Worm (Caenorhabditis elegans) whole organism, late embryonic: ENCODE measurements around the gene tmc-2.
A peak's percentile ranks its signal among the peaks of the same experiment; 100 is the strongest.

Experiments
- C08G9.2 ChIP-seq: sonication (generic microtip); optimal IDR thresholded peaks from 2 replicates; lab custom pipeline; 2016; ENCODE audit warnings: mild to moderate bottlenecking, missing genetic modification characterization, moderate library complexity, missing compliant biosample characterization
- F13H6.1 ChIP-seq: sonication (generic microtip); optimal IDR thresholded peaks from 2 replicates; lab custom pipeline; 2016; ENCODE audit warnings: missing genetic modification characterization, missing compliant biosample characterization
- Y22D7AL.16 ChIP-seq: sonication (generic microtip); optimal IDR thresholded peaks from 2 replicates; lab custom pipeline; 2016; ENCODE audit warnings: missing genetic modification characterization, missing compliant biosample characterization
- ama-1 ChIP-seq: fragments of 150-350 bp; optimal IDR thresholded peaks from 2 replicates; lab custom pipeline; 2014
- ceh-14 ChIP-seq: sonication (generic microtip); optimal IDR thresholded peaks from 2 replicates; lab custom pipeline; 2016; ENCODE audit warnings: missing genotype, missing genetic modification characterization, missing compliant biosample characterization
- ceh-18 ChIP-seq: sonication (generic microtip); optimal IDR thresholded peaks from 2 replicates; lab custom pipeline; 2016; ENCODE audit warnings: missing genetic modification characterization, missing compliant biosample characterization
- ceh-19 ChIP-seq: fragments of 200-800 bp; sonication (Bioruptor generic); optimal IDR thresholded peaks from 2 replicates; lab custom pipeline; 2018; ENCODE audit warnings: mild to moderate bottlenecking, missing genetic modification characterization, missing compliant biosample characterization
- ceh-2 ChIP-seq: sonication (generic microtip); optimal IDR thresholded peaks from 2 replicates; lab custom pipeline; 2016; ENCODE audit warnings: missing genotype, missing genetic modification characterization, missing compliant biosample characterization
- elt-2 ChIP-seq: sonication (generic microtip); optimal IDR thresholded peaks from 2 replicates; lab custom pipeline; 2016; ENCODE audit warnings: missing genetic modification reagents, missing genetic modification characterization, missing compliant biosample characterization
- elt-4 ChIP-seq: sonication (generic microtip); optimal IDR thresholded peaks from 2 replicates; lab custom pipeline; 2016; ENCODE audit warnings: missing genetic modification characterization, missing compliant biosample characterization
- ets-4 ChIP-seq: sonication (generic microtip); optimal IDR thresholded peaks from 2 replicates; lab custom pipeline; 2016; ENCODE audit warnings: missing genetic modification characterization, missing compliant biosample characterization
- eyg-1 ChIP-seq: sonication (generic microtip); optimal IDR thresholded peaks from 2 replicates; lab custom pipeline; 2016; ENCODE audit warnings: missing genotype, missing genetic modification characterization, missing compliant biosample characterization
- fax-1 ChIP-seq: sonication (generic microtip); optimal IDR thresholded peaks from 2 replicates; lab custom pipeline; 2016; ENCODE audit warnings: missing genotype, missing genetic modification characterization, missing compliant biosample characterization
- fkh-10 ChIP-seq: fragments of 150-350 bp; optimal IDR thresholded peaks from 2 replicates; lab custom pipeline; 2014; ENCODE audit warnings: missing biosample characterization, missing genetic modification reagents, missing genetic modification characterization
- hlh-13 ChIP-seq: fragments of 200-800 bp; sonication (Bioruptor generic); optimal IDR thresholded peaks from 2 replicates; lab custom pipeline; 2018; ENCODE audit warnings: mild to moderate bottlenecking, missing genetic modification characterization, missing compliant biosample characterization
- hlh-8 ChIP-seq: sonication (generic microtip); optimal IDR thresholded peaks from 2 replicates; lab custom pipeline; 2016; ENCODE audit warnings: missing genotype, missing genetic modification characterization, missing compliant biosample characterization
- lim-6 ChIP-seq: sonication (generic microtip); optimal IDR thresholded peaks from 2 replicates; lab custom pipeline; 2016; ENCODE audit warnings: missing genetic modification characterization, missing compliant biosample characterization
- lin-11 ChIP-seq: fragments of 200-800 bp; sonication (Bioruptor generic); optimal IDR thresholded peaks from 2 replicates; lab custom pipeline; 2018; ENCODE audit warnings: mild to moderate bottlenecking, missing genetic modification characterization, missing compliant biosample characterization
- madf-2 ChIP-seq: sonication (generic microtip); optimal IDR thresholded peaks from 2 replicates; lab custom pipeline; 2017; ENCODE audit warnings: missing genetic modification characterization, missing compliant biosample characterization
- mec-3 ChIP-seq: sonication (generic microtip); optimal IDR thresholded peaks from 2 replicates; lab custom pipeline; 2016; ENCODE audit warnings: borderline replicate concordance, missing genetic modification characterization, missing compliant biosample characterization
- nfya-1 ChIP-seq: sonication (generic microtip); optimal IDR thresholded peaks from 2 replicates; lab custom pipeline; 2017; ENCODE audit warnings: missing genetic modification characterization, mild to moderate bottlenecking, missing compliant biosample characterization, antibody characterized with exemption, moderate library complexity
- odd-2 ChIP-seq: sonication (generic microtip); optimal IDR thresholded peaks from 2 replicates; lab custom pipeline; 2017; ENCODE audit warnings: antibody characterized with exemption, mild to moderate bottlenecking, missing genetic modification characterization, missing compliant biosample characterization
- pag-3 ChIP-seq: sonication (generic microtip); optimal IDR thresholded peaks from 2 replicates; lab custom pipeline; 2016; ENCODE audit warnings: missing compliant biosample characterization, missing genetic modification characterization, borderline replicate concordance
- pat-9 ChIP-seq: fragments of 200-800 bp; sonication (Bioruptor generic); optimal IDR thresholded peaks from 2 replicates; lab custom pipeline; 2018; ENCODE audit warnings: mild to moderate bottlenecking, missing genetic modification characterization, moderate library complexity, missing compliant biosample characterization
- pax-1 ChIP-seq: fragments of 150-350 bp; optimal IDR thresholded peaks from 2 replicates; lab custom pipeline; 2014; ENCODE audit warnings: missing biosample characterization, missing genetic modification characterization
- pha-4 ChIP-seq: fragments of 150-350 bp; optimal IDR thresholded peaks from 2 replicates; lab custom pipeline; 2018; ENCODE audit warnings: missing biosample characterization, missing genetic modification reagents, missing genetic modification characterization
- pqm-1 ChIP-seq: sonication (generic microtip); optimal IDR thresholded peaks from 2 replicates; lab custom pipeline; 2016; ENCODE audit warnings: missing genetic modification characterization, missing compliant biosample characterization
- pros-1 ChIP-seq: fragments of 150-350 bp; optimal IDR thresholded peaks from 2 replicates; lab custom pipeline; 2014; ENCODE audit warnings: missing biosample characterization, missing genetic modification reagents, missing genetic modification characterization
- ref-2 ChIP-seq: sonication (generic microtip); optimal IDR thresholded peaks from 2 replicates; lab custom pipeline; 2016; ENCODE audit warnings: missing genetic modification characterization, missing compliant biosample characterization
- sdc-2 ChIP-seq: sonication (generic microtip); optimal IDR thresholded peaks from 2 replicates; lab custom pipeline; 2016; ENCODE audit warnings: missing genotype, missing genetic modification characterization, missing compliant biosample characterization
- sox-4 ChIP-seq: sonication (generic microtip); optimal IDR thresholded peaks from 2 replicates; lab custom pipeline; 2017; ENCODE audit warnings: mild to moderate bottlenecking, missing genetic modification characterization, inconsistent platforms, missing compliant biosample characterization
- syd-9 ChIP-seq: sonication (generic microtip); optimal IDR thresholded peaks from 2 replicates; lab custom pipeline; 2016; ENCODE audit warnings: mild to moderate bottlenecking, missing genetic modification characterization, moderate library complexity, missing compliant biosample characterization
- ttx-3 ChIP-seq: sonication (generic microtip); optimal IDR thresholded peaks from 2 replicates; lab custom pipeline; 2016; ENCODE audit warnings: missing genetic modification reagents, missing genetic modification characterization, missing compliant biosample characterization
- unc-55 ChIP-seq: sonication (generic microtip); optimal IDR thresholded peaks from 2 replicates; lab custom pipeline; 2017; ENCODE audit warnings: missing biosample characterization, missing genetic modification reagents, missing genetic modification characterization
- zip-5 ChIP-seq: sonication (generic microtip); optimal IDR thresholded peaks from 2 replicates; lab custom pipeline; 2016; ENCODE audit warnings: missing genetic modification characterization, missing compliant biosample characterization
- ztf-16 ChIP-seq: sonication (generic microtip); optimal IDR thresholded peaks from 2 replicates; lab custom pipeline; 2017; ENCODE audit warnings: missing genetic modification characterization, missing compliant biosample characterization

tmc-2 gene

ce11 chrX:9303422-9303821, at the start of gene tmc-2:
TSS of gene tmc-2 (plus strand) at chrX:9303722.
- TF ChIP-seq ttx-3 (tag; lab: Kevin White, UChicago) (no peak), unc-55 (no peak), lin-11 (tag; lab: Kevin White, UChicago) (no peak), elt-4 (tag; lab: Kevin White, UChicago) (no peak), pros-1 (no peak), hlh-8 (no peak), odd-2 (tag; lab: Kevin White, UChicago) (no peak), C08G9.2 (tag; lab: Kevin White, UChicago) (no peak), ceh-14 (tag; lab: Kevin White, UChicago) (no peak), pat-9 (tag; lab: Kevin White, UChicago) (no peak), syd-9 (tag; lab: Kevin White, UChicago) (no peak), F13H6.1 (no peak), elt-2 (tag; lab: Kevin White, UChicago) (no peak), ceh-18 (tag; lab: Kevin White, UChicago) (no peak)
- TF ChIP-seq, all 69 proteins: peak for 0

ce11 chrX:9255993-9256392, 47.5 kb upstream of the tmc-2 start:
- TF ChIP-seq ceh-14 (tag; lab: Kevin White, UChicago) (no peak), pax-1 (tag; lab: Kevin White, UChicago) (no peak), ama-1 (lab: Kevin White, UChicago) (no peak), fax-1 (tag; lab: Kevin White, UChicago) (no peak), Y22D7AL.16 (tag; lab: Kevin White, UChicago) (no peak), pha-4 (tag; lab: Kevin White, UChicago) (no peak), ref-2 (no peak), ceh-19 (GFP tag; lab: Kevin White, UChicago) (no peak), ceh-2 (tag; lab: Kevin White, UChicago) (no peak), ets-4 (tag; lab: Kevin White, UChicago) (no peak), nfya-1 (tag; lab: Kevin White, UChicago) (no peak), sox-4 (tag; lab: Kevin White, UChicago) (no peak)

ce11 chrX:9259552-9259951, 44.0 kb upstream of the tmc-2 start, which contains the start of gene F18G5.1:
TSS of gene F18G5.1 (plus strand) at chrX:9259852.
- TF ChIP-seq elt-2 (tag; lab: Kevin White, UChicago): no peak
- TF ChIP-seq ztf-16 (tag; lab: Kevin White, UChicago): no peak
- no peak for TF ChIP-seq zip-5 (tag; lab: Kevin White, UChicago)
- TF ChIP-seq pqm-1 (tag; lab: Kevin White, UChicago): no peak
- no peak for TF ChIP-seq mec-3 (tag; lab: Kevin White, UChicago)
- no peak for TF ChIP-seq pag-3 (tag; lab: Kevin White, UChicago)
- no peak for TF ChIP-seq fkh-10 (GFP tag; lab: Kevin White, UChicago)
- TF ChIP-seq pax-1 (tag; lab: Kevin White, UChicago): no peak
- no peak for TF ChIP-seq sdc-2 (tag; lab: Kevin White, UChicago)
- TF ChIP-seq C08G9.2 (tag; lab: Kevin White, UChicago): no peak
- TF ChIP-seq hlh-13: no peak
- TF ChIP-seq eyg-1 (tag; lab: Kevin White, UChicago): no peak
- no peak for TF ChIP-seq pha-4 (tag; lab: Kevin White, UChicago)

- TF ChIP-seq sox-4 (tag; lab: Kevin White, UChicago): no peak
- peak; percentile 5 for TF ChIP-seq elt-2 (tag; lab: Kevin White, UChicago)
- TF ChIP-seq, all 69 proteins: peak for 1
Measured at ce11 chrX:9261626-9262189, 41.8 kb upstream of the tmc-2 start.

- TF ChIP-seq pha-4 (tag; lab: Kevin White, UChicago): no peak
- TF ChIP-seq lim-6: no peak
- no peak for TF ChIP-seq madf-2
Measured at ce11 chrX:9264231-9264630, 39.3 kb upstream of the tmc-2 start, which contains the start of gene F18G5.6. TSS of gene F18G5.6 (minus strand) at chrX:9264331.
